Worm (Caenorhabditis elegans): ENCODE measurements around the gene F31F6.1.

The F31F6.1 gene

DNA sequence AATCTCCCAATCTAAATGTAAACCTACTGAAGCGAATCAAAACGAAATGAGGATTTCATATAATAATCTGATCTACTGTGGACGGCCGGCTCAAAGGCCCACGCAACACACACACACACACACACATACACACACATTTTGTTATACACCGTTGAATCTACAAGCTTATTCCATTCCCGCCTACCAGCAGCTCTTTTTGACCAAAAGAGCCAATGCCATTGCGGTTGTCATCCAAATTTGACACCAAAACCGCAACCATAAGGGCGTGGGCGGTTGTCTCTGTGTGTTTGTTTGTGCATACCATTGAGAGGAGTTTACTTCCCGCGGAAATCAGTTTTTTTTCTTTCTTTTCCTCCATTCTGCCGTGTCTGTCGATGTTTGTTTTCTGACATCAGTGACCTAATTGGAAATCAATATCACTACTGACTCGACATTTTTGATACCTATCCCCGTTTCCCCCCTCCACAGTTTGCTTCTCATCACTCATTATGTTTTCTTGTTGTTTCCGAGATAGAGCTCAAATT lies 25.2 kb downstream of the F31F6.1 start:
- TF ChIP-seq nhr-237 (tag; optimal IDR thresholded peaks at IDR 0.05) (no peak), lin-13 (tag; optimal IDR thresholded peaks at IDR 0.05) (no peak), mep-1 (tag; optimal IDR thresholded peaks at IDR 0.05) (no peak), pha-4 (tag; optimal IDR thresholded peaks at IDR 0.05) (no peak), blmp-1 (tag; optimal IDR thresholded peaks at IDR 0.05) (no peak), tbx-8 (GFP tag; optimal IDR thresholded peaks at IDR 0.05) (no peak), ham-2 (GFP tag; optimal IDR thresholded peaks at IDR 0.05) (no peak), elt-3 (tag; optimal IDR thresholded peaks at IDR 0.05) (no peak), nhr-2 (tag; optimal IDR thresholded peaks at IDR 0.05) (no peak), nhr-28 (tag; optimal IDR thresholded peaks at IDR 0.05) (no peak), lsy-2 (tag; optimal IDR thresholded peaks at IDR 0.05) (no peak), M03D4.4 (tag; optimal IDR thresholded peaks at IDR 0.05) (no peak)

DNA sequence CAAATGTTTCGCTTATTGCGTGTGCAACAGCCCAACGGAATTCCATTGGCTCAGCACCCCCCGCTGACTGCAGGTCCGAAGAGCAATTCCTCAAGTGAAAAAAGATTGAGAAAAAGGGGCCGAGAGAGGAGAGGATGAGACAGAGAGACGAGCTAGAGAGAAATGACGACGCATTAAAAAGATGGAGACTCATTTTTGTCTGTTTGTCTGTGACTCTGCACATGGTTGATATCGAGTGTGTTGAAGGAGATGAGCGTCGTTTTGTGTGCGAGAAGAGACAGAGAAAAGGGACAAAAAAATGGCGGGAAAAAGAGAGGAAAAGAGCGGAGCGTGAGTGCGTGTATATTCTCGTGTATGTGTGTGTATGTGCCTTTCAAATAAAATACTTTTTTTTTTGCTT lies 27.1 kb downstream of the F31F6.1 start:
- TF ChIP-seq nhr-28 (tag; optimal IDR thresholded peaks at IDR 0.05): no peak
- no peak for TF ChIP-seq nhr-12 (tag; optimal IDR thresholded peaks at IDR 0.05)
- no peak for TF ChIP-seq ham-2 (GFP tag; optimal IDR thresholded peaks at IDR 0.05)
- TF ChIP-seq mab-5 (tag; optimal IDR thresholded peaks at IDR 0.05): peak; percentile 66
- TF ChIP-seq nhr-2 (tag; optimal IDR thresholded peaks at IDR 0.05): no peak
- no peak for TF ChIP-seq tbx-8 (GFP tag; optimal IDR thresholded peaks at IDR 0.05)
- TF ChIP-seq elt-3 (tag; optimal IDR thresholded peaks at IDR 0.05): no peak
- TF ChIP-seq unc-62 (GFP tag; optimal IDR thresholded peaks at IDR 0.05): peak; percentile 91
- no peak for TF ChIP-seq bed-3 (GFP tag; optimal IDR thresholded peaks at IDR 0.05)
- no peak for TF ChIP-seq zip-8 (tag; optimal IDR thresholded peaks at IDR 0.05)
- peak; percentile 16 for TF ChIP-seq drap-1 (GFP tag; optimal IDR thresholded peaks at IDR 0.05)
- TF ChIP-seq pha-4 (tag; optimal IDR thresholded peaks at IDR 0.05): peak; percentile 86
- TF ChIP-seq M03D4.4 (tag; optimal IDR thresholded peaks at IDR 0.05): no peak
- TF ChIP-seq sptf-1 (tag; optimal IDR thresholded peaks at IDR 0.05): no peak
- no peak for TF ChIP-seq ztf-11 (tag; optimal IDR thresholded peaks at IDR 0.05)
- peak; percentile 30 for TF ChIP-seq cnd-1 (tag; optimal IDR thresholded peaks at IDR 0.05)
- peak; percentile 90 for TF ChIP-seq ces-1 (GFP tag; optimal IDR thresholded peaks at IDR 0.05)
- TF ChIP-seq unc-120 (tag; optimal IDR thresholded peaks at IDR 0.05; ENCODE audit: poor library complexity, severe bottlenecking): peak; percentile 78
- TF ChIP-seq lsy-2 (tag; optimal IDR thresholded peaks at IDR 0.05): peak; percentile 59
- no peak for TF ChIP-seq unc-39 (tag; optimal IDR thresholded peaks at IDR 0.05)
- no peak for TF ChIP-seq sem-2 (GFP tag; optimal IDR thresholded peaks at IDR 0.05)
- peak; percentile 91 for TF ChIP-seq mep-1 (tag; optimal IDR thresholded peaks at IDR 0.05)
- no peak for TF ChIP-seq blmp-1 (tag; optimal IDR thresholded peaks at IDR 0.05)
- TF ChIP-seq ceh-43 (GFP tag; optimal IDR thresholded peaks at IDR 0.05): no peak
- TF ChIP-seq nhr-76 (tag; optimal IDR thresholded peaks at IDR 0.05): no peak
- TF ChIP-seq snpc-4 (tag; optimal IDR thresholded peaks at IDR 0.05): no peak
- peak; percentile 88 for TF ChIP-seq ceh-39 (tag; optimal IDR thresholded peaks at IDR 0.05)
- peak; percentile 86 for TF ChIP-seq nhr-237 (tag; optimal IDR thresholded peaks at IDR 0.05)
- no peak for TF ChIP-seq ceh-83 (GFP tag; optimal IDR thresholded peaks at IDR 0.05)
- TF ChIP-seq hlh-1 (tag; optimal IDR thresholded peaks at IDR 0.05): peak; percentile 61
- no peak for TF ChIP-seq elt-1 (tag; optimal IDR thresholded peaks at IDR 0.05; ENCODE audit: borderline replicate concordance, insufficient read depth)
- TF ChIP-seq mls-2 (tag; optimal IDR thresholded peaks at IDR 0.05): no peak
- TF ChIP-seq flh-1 (GFP tag; optimal IDR thresholded peaks at IDR 0.05): no peak
- no peak for TF ChIP-seq lin-13 (tag; optimal IDR thresholded peaks at IDR 0.05)
- TF ChIP-seq lin-32 (GFP tag; optimal IDR thresholded peaks at IDR 0.05): no peak

DNA sequence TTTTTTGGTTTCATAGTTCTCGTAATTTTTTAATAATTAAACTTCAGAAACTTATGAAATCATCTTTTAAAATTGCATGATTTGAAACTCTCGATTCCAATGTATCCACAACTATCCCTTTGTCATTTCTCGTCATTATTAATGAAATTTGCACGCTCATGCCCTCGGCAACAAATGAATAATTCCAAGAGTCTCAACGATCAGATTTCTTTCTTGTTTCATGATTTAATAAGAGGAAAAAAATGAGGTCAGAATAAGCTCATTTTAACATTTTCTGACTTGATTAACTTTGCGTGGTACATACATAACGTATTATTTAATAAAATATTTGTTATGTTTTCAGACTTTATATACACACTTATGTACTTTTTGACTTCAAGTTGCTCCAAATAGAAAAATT lies 29.8 kb downstream of the F31F6.1 start:
- TF ChIP-seq ham-2 (GFP tag; optimal IDR thresholded peaks at IDR 0.05) (no peak), bed-3 (GFP tag; optimal IDR thresholded peaks at IDR 0.05) (no peak), ces-1 (GFP tag; optimal IDR thresholded peaks at IDR 0.05) (peak; percentile 79), cnd-1 (tag; optimal IDR thresholded peaks at IDR 0.05) (no peak)

DNA sequence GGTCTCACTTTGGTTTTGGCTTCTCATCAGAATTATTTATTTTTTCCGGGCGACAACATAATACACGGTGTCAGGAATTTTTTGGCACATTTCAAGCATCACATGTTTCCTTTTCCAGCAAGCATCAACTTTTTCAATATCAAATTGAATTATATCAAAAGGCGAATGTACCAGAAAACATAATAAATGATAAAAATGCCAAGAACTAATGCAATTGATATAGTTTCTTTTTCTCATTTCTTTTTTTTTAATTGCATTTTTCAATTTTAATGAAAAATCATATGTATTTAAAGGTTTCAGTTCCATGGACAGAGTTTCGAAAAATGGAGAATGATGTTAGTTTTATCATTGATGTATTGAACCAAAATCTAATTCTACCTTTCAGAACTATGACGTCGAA lies 36.6 kb downstream of the F31F6.1 start, which contains the start of gene dpf-2:
Gene dpf-2, plus strand, starts transcription at position 301 of the 400 bp plus-strand sequence.
- no peak for TF ChIP-seq sptf-1 (tag; optimal IDR thresholded peaks at IDR 0.05)
- TF ChIP-seq nhr-12 (tag; optimal IDR thresholded peaks at IDR 0.05): no peak
- no peak for TF ChIP-seq unc-39 (tag; optimal IDR thresholded peaks at IDR 0.05)
- TF ChIP-seq cnd-1 (tag; optimal IDR thresholded peaks at IDR 0.05): no peak
- no peak for TF ChIP-seq ceh-83 (GFP tag; optimal IDR thresholded peaks at IDR 0.05)
- no peak for TF ChIP-seq snpc-4 (tag; optimal IDR thresholded peaks at IDR 0.05)
- no peak for TF ChIP-seq nhr-28 (tag; optimal IDR thresholded peaks at IDR 0.05)
- TF ChIP-seq blmp-1 (tag; optimal IDR thresholded peaks at IDR 0.05): no peak
- no peak for TF ChIP-seq M03D4.4 (tag; optimal IDR thresholded peaks at IDR 0.05)
- TF ChIP-seq drap-1 (GFP tag; optimal IDR thresholded peaks at IDR 0.05): no peak
- TF ChIP-seq zip-8 (tag; optimal IDR thresholded peaks at IDR 0.05): no peak
- TF ChIP-seq ceh-39 (tag; optimal IDR thresholded peaks at IDR 0.05): no peak
- TF ChIP-seq unc-62 (GFP tag; optimal IDR thresholded peaks at IDR 0.05): no peak
- TF ChIP-seq bed-3 (GFP tag; optimal IDR thresholded peaks at IDR 0.05): no peak
